Worm (Caenorhabditis elegans) whole organism, midembryonic: Measurements from ENCODE around the gene sptl-3.

Experiments
- T22C8.4 ChIP-seq: fragments of 200-800 bp; sonication (Bioruptor generic); IDR thresholded peaks from 2 replicates; pipeline ENCODE4 v1.3.6; 2022; ENCODE audit warnings: missing genetic modification characterization, missing compliant biosample characterization
- ztf-29 ChIP-seq: fragments of 200-800 bp; sonication (Bioruptor generic); IDR thresholded peaks from 2 replicates; pipeline ENCODE4 v1.3.6; 2022; ENCODE audit warnings: missing genetic modification reagents, missing genetic modification characterization, missing compliant biosample characterization

DNA sequence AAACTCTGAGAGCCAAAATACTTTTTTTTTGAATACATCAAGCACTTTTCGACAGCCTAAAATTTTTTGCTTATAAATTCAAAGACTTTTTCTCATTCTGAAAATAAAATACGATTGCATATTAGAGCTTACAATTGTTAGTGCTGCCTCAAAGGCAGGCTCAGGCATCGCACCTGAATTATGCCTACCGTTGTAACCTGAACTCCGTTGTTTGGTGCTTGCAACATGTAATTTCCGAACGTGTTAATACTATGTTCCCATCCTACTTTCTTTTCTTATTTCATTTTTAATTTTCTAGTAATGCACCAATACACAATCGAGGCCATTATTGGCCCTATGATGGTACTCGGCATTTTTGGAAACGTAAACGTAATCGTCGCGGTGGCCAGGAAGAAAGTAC lies 5.8 kb upstream of the sptl-3 start, which contains the start of gene srsx-19:
- no peak for TF ChIP-seq ztf-29 (GFP tag; lab: Robert Waterston, UW)
- TF ChIP-seq T22C8.4 (GFP tag; lab: Robert Waterston, UW), result no peak
